Worm (Caenorhabditis elegans): ENCODE data around the gene T05C12.9.

ce11 chrII:8205612-8206011, 12.6 kb upstream of the T05C12.9 start:
- no peak for TF ChIP-seq ztf-23 (GFP tag; IDR thresholded peaks at IDR 0.05)
- TF ChIP-seq med-1 (GFP tag; optimal IDR thresholded peaks at IDR 0.05; ENCODE audit: insufficient read depth): no peak
- TF ChIP-seq klf-2 (GFP tag; conservative IDR thresholded peaks at IDR 0.05): no peak
- no peak for TF ChIP-seq cog-1 (tag; optimal IDR thresholded peaks at IDR 0.05)
- no peak for TF ChIP-seq ref-1 (GFP tag; conservative IDR thresholded peaks at IDR 0.05)
- TF ChIP-seq flt-1 (GFP tag; IDR thresholded peaks at IDR 0.05): no peak
- TF ChIP-seq ztf-29 (GFP tag; IDR thresholded peaks at IDR 0.05): no peak
- no peak for TF ChIP-seq tab-1 (GFP tag; IDR thresholded peaks at IDR 0.05)
- TF ChIP-seq T22C8.4 (GFP tag; IDR thresholded peaks at IDR 0.05): no peak

Data from whole organism, midembryonic.